Fruit fly (Drosophila melanogaster) whole organism, prepupa: ENCODE measurements around the gene CG11444.

Experiments
- Blimp-1 ChIP-seq: fragments of 200-800 bp; sonication (Bioruptor generic); optimal IDR thresholded peaks from 3 replicates; lab custom pipeline; 2017; ENCODE audit warnings: missing biosample characterization, missing genetic modification characterization, mild to moderate bottlenecking, moderate library complexity, missing genetic modification reagents
- CG11762 ChIP-seq: fragments of 200-800 bp; sonication (Bioruptor generic); optimal IDR thresholded peaks from 3 replicates; lab custom pipeline; 2016; ENCODE audit warnings: missing biosample characterization, missing genetic modification characterization; ENCODE audit not compliant: insufficient read depth
- CG11902 ChIP-seq: fragments of 200-800 bp; sonication (Bioruptor generic); optimal IDR thresholded peaks from 3 replicates; lab custom pipeline; 2016; ENCODE audit warnings: missing biosample characterization, missing genetic modification characterization
- CG15336 ChIP-seq: fragments of 200-800 bp; sonication (Bioruptor generic); IDR thresholded peaks from 2 replicates; pipeline ENCODE4 v1.3.6; 2022; ENCODE audit warnings: missing biosample characterization, missing genetic modification characterization
- CG1621 ChIP-seq: fragments of 200-800 bp; sonication (Bioruptor generic); optimal IDR thresholded peaks from 3 replicates; lab custom pipeline; 2018; ENCODE audit warnings: missing biosample characterization, mild to moderate bottlenecking, missing genetic modification characterization
- CG16779 ChIP-seq: fragments of 200-800 bp; sonication (Bioruptor generic); optimal IDR thresholded peaks from 3 replicates; lab custom pipeline; 2017; ENCODE audit warnings: missing biosample characterization, mild to moderate bottlenecking, missing genetic modification characterization
- CG3032 ChIP-seq: fragments of 200-800 bp; optimal IDR thresholded peaks from 2 replicates; lab custom pipeline; 2019; ENCODE audit warnings: missing biosample characterization, mild to moderate bottlenecking, missing genetic modification characterization, moderate library complexity
- CG31627 ChIP-seq: fragments of 200-800 bp; sonication (Bioruptor generic); optimal IDR thresholded peaks from 3 replicates; lab custom pipeline; 2016; ENCODE audit warnings: missing biosample characterization, missing genetic modification characterization
- CG32006 ChIP-seq: fragments of 200-800 bp; sonication (Bioruptor generic); optimal IDR thresholded peaks from 3 replicates; lab custom pipeline; 2017; ENCODE audit warnings: missing biosample characterization, mild to moderate bottlenecking, missing genetic modification characterization
- CG34406 ChIP-seq: fragments of 200-800 bp; sonication (Bioruptor generic); optimal IDR thresholded peaks from 3 replicates; lab custom pipeline; 2016; ENCODE audit warnings: missing biosample characterization, missing genetic modification characterization
- CG3919 ChIP-seq: fragments of 200-800 bp; sonication (Bioruptor generic); optimal IDR thresholded peaks from 3 replicates; lab custom pipeline; 2016; ENCODE audit warnings: missing biosample characterization, missing genetic modification characterization
- CG4318 ChIP-seq: fragments of 200-800 bp; sonication (Bioruptor generic); optimal IDR thresholded peaks from 3 replicates; lab custom pipeline; 2017; ENCODE audit warnings: missing biosample characterization, mild to moderate bottlenecking, missing genetic modification characterization
- CG6163 ChIP-seq: fragments of 200-800 bp; sonication (Bioruptor generic); IDR thresholded peaks from 3 replicates; pipeline ENCODE4 v1.3.6; 2022; ENCODE audit warnings: missing biosample characterization, missing genetic modification characterization
- CG6792 ChIP-seq: fragments of 200-800 bp; sonication (Bioruptor generic); optimal IDR thresholded peaks from 3 replicates; lab custom pipeline; 2016; ENCODE audit warnings: missing biosample characterization, missing genetic modification characterization
- CG6808 ChIP-seq: fragments of 200-800 bp; sonication (Bioruptor generic); optimal IDR thresholded peaks from 3 replicates; lab custom pipeline; 2017; ENCODE audit warnings: missing biosample characterization, missing genetic modification characterization, mild to moderate bottlenecking, moderate library complexity, missing genetic modification reagents
- CG8119 ChIP-seq: fragments of 200-800 bp; sonication (Bioruptor generic); IDR thresholded peaks from 3 replicates; pipeline ENCODE4 v1.3.6; 2022; ENCODE audit warnings: missing biosample characterization, missing genetic modification characterization
- CG8632 ChIP-seq: fragments of 200-800 bp; sonication (Bioruptor generic); optimal IDR thresholded peaks from 3 replicates; lab custom pipeline; 2016; ENCODE audit warnings: missing biosample characterization, missing genetic modification characterization
- Eip75B ChIP-seq: fragments of 200-800 bp; sonication (Bioruptor generic); optimal IDR thresholded peaks from 3 replicates; lab custom pipeline; 2016; ENCODE audit warnings: missing biosample characterization, missing genetic modification characterization
- Eip78C ChIP-seq: fragments of 200-800 bp; sonication (Bioruptor generic); peaks from one replicate; lab custom pipeline; 2016; ENCODE audit warnings: missing biosample characterization, missing genetic modification characterization
- Eip93F ChIP-seq: fragments of 200-800 bp; sonication (Bioruptor generic); optimal IDR thresholded peaks from 2 replicates; lab custom pipeline; 2016; ENCODE audit warnings: missing biosample characterization, mild to moderate bottlenecking, missing genetic modification characterization
- Ets96B ChIP-seq: fragments of 200-800 bp; optimal IDR thresholded peaks from 2 replicates; lab custom pipeline; 2019; ENCODE audit warnings: missing biosample characterization, mild to moderate bottlenecking, missing genetic modification characterization, moderate library complexity
- Hr39 ChIP-seq: fragments of 200-800 bp; sonication (Bioruptor generic); optimal IDR thresholded peaks from 2 replicates; lab custom pipeline; 2016; ENCODE audit warnings: missing biosample characterization, missing genetic modification characterization
- Lpt ChIP-seq: fragments of 200-800 bp; sonication (Bioruptor generic); optimal IDR thresholded peaks from 3 replicates; lab custom pipeline; 2016; ENCODE audit warnings: missing biosample characterization, missing genetic modification characterization
- Smox ChIP-seq: fragments of 200-800 bp; sonication (Bioruptor generic); optimal IDR thresholded peaks from 3 replicates; lab custom pipeline; 2016; ENCODE audit warnings: missing biosample characterization, missing genetic modification characterization
- Sox14 ChIP-seq: fragments of 200-800 bp; sonication (Bioruptor generic); optimal IDR thresholded peaks from 3 replicates; lab custom pipeline; 2016; ENCODE audit warnings: missing biosample characterization, missing genetic modification characterization
- Sox15 ChIP-seq: fragments of 200-800 bp; sonication (Bioruptor generic); optimal IDR thresholded peaks from 3 replicates; lab custom pipeline; 2016; ENCODE audit warnings: missing biosample characterization, missing genetic modification characterization
- achi ChIP-seq: fragments of 200-800 bp; sonication (Bioruptor generic); optimal IDR thresholded peaks from 3 replicates; lab custom pipeline; 2016; ENCODE audit warnings: missing biosample characterization, missing genetic modification characterization
- acj6 ChIP-seq: fragments of 200-800 bp; sonication (Bioruptor generic); optimal IDR thresholded peaks from 3 replicates; lab custom pipeline; 2016; ENCODE audit warnings: missing biosample characterization, missing genetic modification characterization
- eg ChIP-seq: fragments of 200-800 bp; sonication (Bioruptor generic); IDR thresholded peaks from 3 replicates; pipeline ENCODE4 v1.3.6; 2022; ENCODE audit warnings: missing biosample characterization, missing genetic modification characterization
- fd59A ChIP-seq: fragments of 200-800 bp; sonication (Bioruptor generic); optimal IDR thresholded peaks from 2 replicates; lab custom pipeline; 2017; ENCODE audit warnings: missing biosample characterization, mild to moderate bottlenecking, missing genetic modification characterization, missing genetic modification reagents
- fd85E ChIP-seq: fragments of 200-800 bp; sonication (Bioruptor generic); optimal IDR thresholded peaks from 3 replicates; lab custom pipeline; 2016; ENCODE audit warnings: missing biosample characterization, missing genetic modification characterization
- fkh ChIP-seq: fragments of 200-800 bp; sonication (Bioruptor generic); optimal IDR thresholded peaks from 3 replicates; lab custom pipeline; 2017; ENCODE audit warnings: missing biosample characterization, mild to moderate bottlenecking, missing genetic modification characterization, moderate library complexity
- net ChIP-seq: fragments of 200-800 bp; sonication (Bioruptor generic); optimal IDR thresholded peaks from 3 replicates; lab custom pipeline; 2016; ENCODE audit warnings: missing biosample characterization, missing genetic modification characterization
- pdm3 ChIP-seq: fragments of 200-800 bp; sonication (Bioruptor generic); optimal IDR thresholded peaks from 3 replicates; lab custom pipeline; 2016; ENCODE audit warnings: missing biosample characterization, missing genetic modification characterization
- spab ChIP-seq: fragments of 200-800 bp; sonication (Bioruptor generic); optimal IDR thresholded peaks from 2 replicates; lab custom pipeline; 2017; ENCODE audit warnings: missing biosample characterization, mild to moderate bottlenecking, missing genetic modification characterization, missing genetic modification reagents
- ss ChIP-seq, 2 experiments: fragments of 200-800 bp; sonication (Bioruptor generic); optimal IDR thresholded peaks; 2 replicates in 1 of 2; 3 replicates in 1 of 2; lab custom pipeline; 2017 to 2018; ENCODE audit warnings: mild to moderate bottlenecking in 2 of 2, missing biosample characterization in 2 of 2, missing genetic modification characterization in 2 of 2, moderate library complexity in 1 of 2
- svp ChIP-seq: fragments of 200-800 bp; sonication (Bioruptor generic); peaks from one replicate; lab custom pipeline; 2016; ENCODE audit warnings: missing biosample characterization, missing genetic modification characterization
- topi ChIP-seq: fragments of 200-800 bp; sonication (Bioruptor generic); optimal IDR thresholded peaks from 3 replicates; lab custom pipeline; 2016; ENCODE audit warnings: missing biosample characterization, missing genetic modification characterization
- vri ChIP-seq: fragments of 200-800 bp; sonication (Bioruptor generic); optimal IDR thresholded peaks from 3 replicates; lab custom pipeline; 2016; ENCODE audit warnings: missing biosample characterization, mild to moderate bottlenecking, missing genetic modification characterization

CG11444 gene

DNA sequence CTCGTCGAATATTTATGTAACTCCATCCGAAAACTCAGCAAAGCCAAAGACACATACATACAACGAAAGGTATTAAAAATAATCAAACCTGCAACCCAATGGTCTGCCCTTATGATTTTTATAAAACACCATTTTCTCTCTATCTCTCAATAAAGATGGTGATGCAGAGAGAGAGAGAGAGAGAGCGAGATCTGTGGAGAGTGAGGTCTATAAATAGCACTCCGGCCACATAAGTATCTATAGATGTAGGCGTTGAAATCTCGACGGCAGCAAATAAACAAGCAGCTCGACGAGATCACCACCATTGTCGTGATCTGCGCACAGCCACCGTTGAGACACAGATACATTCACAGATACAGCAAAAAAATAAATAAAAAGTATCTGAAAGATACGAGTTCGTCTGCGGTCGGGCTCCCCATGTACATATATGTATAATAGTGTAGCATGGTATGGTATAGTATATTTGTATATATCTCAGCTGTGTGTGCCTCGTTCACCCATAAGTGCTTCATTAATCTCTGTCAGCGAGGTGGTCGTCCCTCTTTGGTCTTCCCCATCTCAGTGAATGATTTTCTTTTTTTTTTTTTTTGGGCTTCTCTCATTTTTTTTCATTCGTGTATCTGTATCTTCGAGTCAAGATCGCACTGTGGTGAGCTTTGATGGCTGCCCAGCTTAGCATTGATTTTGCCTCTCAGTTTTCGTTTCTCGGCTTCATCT lies 42.4 kb upstream of the CG11444 start:
- no peak for TF ChIP-seq Ets96B (tag; lab: Kevin White, UChicago)
- TF ChIP-seq CG6792 (GFP tag; lab: Kevin White, UChicago) = no peak
- peak; percentile 23 for TF ChIP-seq CG6808 (GFP tag; lab: Kevin White, UChicago)
- TF ChIP-seq CG1621 = peak; percentile 7
- TF ChIP-seq CG4318 (GFP tag; lab: Kevin White, UChicago) = no peak
- peak; percentile 28 to 64 for TF ChIP-seq ss (GFP tag; optimal IDR thresholded peaks at IDR 0.05; lab: Kevin White, UChicago)
- TF ChIP-seq CG15336 (GFP tag; lab: Robert Waterston, UW) = 0 out of 2 replicates have a peak, but pooled peaks have one; percentile 16
- no peak for TF ChIP-seq CG3919 (GFP tag; lab: Kevin White, UChicago)
- TF ChIP-seq net (GFP tag; lab: Kevin White, UChicago) = no peak
- no peak for TF ChIP-seq pdm3 (GFP tag; lab: Kevin White, UChicago)
- 0 out of 3 replicates have a peak, but pooled peaks have one; percentile 37 for TF ChIP-seq CG6163 (GFP tag; lab: Robert Waterston, UW)
- TF ChIP-seq CG31627 (GFP tag; lab: Kevin White, UChicago) = no peak
- no peak for TF ChIP-seq CG11762 (GFP tag; lab: Kevin White, UChicago)
- peak; percentile 32 for TF ChIP-seq Eip78C
- TF ChIP-seq svp (GFP tag; lab: Kevin White, UChicago) = peak; percentile 77
- TF ChIP-seq CG34406 (GFP tag; lab: Kevin White, UChicago) = no peak
- TF ChIP-seq fkh (GFP tag; lab: Kevin White, UChicago) = peak; percentile 79

DNA sequence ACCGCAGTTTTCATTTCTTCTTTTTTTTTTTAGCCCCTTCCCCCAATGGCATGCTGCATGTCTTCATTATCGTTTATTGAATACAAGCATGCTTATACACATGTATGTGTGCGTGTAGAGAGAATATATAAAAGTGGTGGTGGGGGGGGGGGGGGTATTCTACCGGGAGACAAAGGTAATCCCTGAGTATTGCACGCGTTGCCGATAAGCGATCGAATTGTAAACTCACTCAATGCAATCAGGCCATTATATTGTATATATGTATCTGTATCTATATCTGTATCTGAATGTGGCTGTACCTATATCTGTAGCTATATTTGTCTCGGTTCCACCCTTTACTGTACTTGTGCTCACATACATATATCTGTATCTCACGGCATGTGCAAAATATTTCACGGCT lies 38.1 kb upstream of the CG11444 start:
- no peak for TF ChIP-seq achi (GFP tag; lab: Kevin White, UChicago)
- peak; percentile 56 for TF ChIP-seq svp (GFP tag; lab: Kevin White, UChicago)
- peak; percentile 45 for TF ChIP-seq Sox14 (GFP tag; lab: Kevin White, UChicago)

DNA sequence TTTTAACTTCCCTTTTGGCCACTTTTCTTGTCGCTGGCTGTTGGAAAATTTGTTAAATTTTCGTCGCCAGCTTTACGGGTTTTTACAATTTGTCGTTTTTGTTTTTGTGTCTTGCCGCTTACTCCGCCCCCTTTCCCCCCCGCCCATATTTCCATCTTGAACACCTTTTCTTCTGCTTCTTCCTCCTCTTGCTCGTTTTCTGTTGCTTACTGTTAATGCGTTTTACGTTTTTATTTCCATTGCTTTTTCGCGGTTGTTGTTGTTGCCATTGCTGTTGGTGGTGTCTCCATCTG lies 36.5 kb upstream of the CG11444 start:
- no peak for TF ChIP-seq svp (GFP tag; lab: Kevin White, UChicago)
- no peak for TF ChIP-seq Blimp-1 (GFP tag; lab: Kevin White, UChicago)
- no peak for TF ChIP-seq Sox15 (GFP tag; lab: Kevin White, UChicago)
- TF ChIP-seq CG11762 (GFP tag; lab: Kevin White, UChicago) = no peak
- TF ChIP-seq CG3032 (tag; lab: Kevin White, UChicago) = no peak
- TF ChIP-seq acj6 (GFP tag; lab: Kevin White, UChicago) = peak; percentile 2

DNA sequence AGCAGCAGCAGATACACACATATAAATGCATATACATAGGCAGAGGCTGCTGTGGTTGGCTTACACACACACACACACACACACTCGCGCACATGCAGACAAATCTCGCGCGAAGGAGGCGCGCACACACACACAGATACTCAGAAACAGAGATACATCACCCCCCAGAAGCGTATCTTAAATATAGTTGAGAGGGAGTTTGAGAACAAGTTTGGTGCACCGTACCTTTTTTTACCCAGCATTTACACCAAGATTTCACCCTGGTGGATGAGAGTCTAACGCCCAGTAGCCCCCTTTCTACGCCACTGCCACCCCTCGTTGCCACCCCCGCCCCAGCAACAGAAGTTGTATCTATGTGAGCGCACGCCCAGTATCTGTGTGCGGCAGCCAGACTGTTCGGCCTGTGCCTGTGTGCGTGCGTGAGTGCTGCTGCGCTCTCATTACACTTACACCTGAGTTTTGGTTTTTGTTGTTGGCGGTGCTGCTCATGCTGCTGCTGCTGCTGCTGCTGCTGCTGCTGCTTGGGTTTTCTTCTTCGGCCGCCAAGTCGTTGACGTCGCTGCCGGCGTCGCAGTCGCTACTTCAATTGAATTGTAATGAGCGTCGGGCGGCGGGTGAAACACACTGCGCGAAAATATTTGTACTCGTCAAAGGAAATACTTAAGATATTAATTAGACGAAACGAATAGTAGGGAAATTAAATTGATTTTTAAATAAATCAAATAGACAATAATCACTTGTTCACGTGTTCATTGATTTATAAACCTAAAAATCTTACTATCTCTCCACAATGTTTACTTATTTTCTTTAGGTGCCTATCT lies 36.0 kb upstream of the CG11444 start:
- TF ChIP-seq Eip78C (peak; percentile 90), CG8119 (GFP tag; lab: Robert Waterston, UW) (peak; percentile 91), acj6 (GFP tag; lab: Kevin White, UChicago) (peak; percentile 90), Hr39 (GFP tag; lab: Kevin White, UChicago) (peak; percentile 86), CG16779 (tag; lab: Kevin White, UChicago) (peak; percentile 84), CG4318 (GFP tag; lab: Kevin White, UChicago) (peak; percentile 93), CG6792 (GFP tag; lab: Kevin White, UChicago) (peak; percentile 97), Smox (GFP tag; lab: Kevin White, UChicago) (peak; percentile 67), Lpt (peak; percentile 86), CG8632 (GFP tag; lab: Kevin White, UChicago) (peak; percentile 90), Eip75B (GFP tag; lab: Kevin White, UChicago) (peak; percentile 60), vri (GFP tag; lab: Kevin White, UChicago) (peak; percentile 17), CG1621 (peak; percentile 95), ss (GFP tag; optimal IDR thresholded peaks at IDR 0.05; lab: Kevin White, UChicago) (peak; percentile 82 to 85), CG32006 (GFP tag; lab: Kevin White, UChicago) (peak; percentile 93), CG31627 (GFP tag; lab: Kevin White, UChicago) (peak; percentile 84), CG6163 (GFP tag; lab: Robert Waterston, UW) (peak; percentile 98), CG11762 (GFP tag; lab: Kevin White, UChicago) (peak; percentile 89), CG3032 (tag; lab: Kevin White, UChicago) (peak; percentile 93), CG3919 (GFP tag; lab: Kevin White, UChicago) (peak; percentile 95), eg (GFP tag; lab: Robert Waterston, UW) (peak; percentile 98), fd59A (peak; percentile 93), svp (GFP tag; lab: Kevin White, UChicago) (peak; percentile 86), Ets96B (tag; lab: Kevin White, UChicago) (peak; percentile 92), Eip93F (no peak), spab (GFP tag; lab: Kevin White, UChicago) (peak; percentile 86), CG6808 (GFP tag; lab: Kevin White, UChicago) (peak; percentile 83), achi (GFP tag; lab: Kevin White, UChicago) (peak; percentile 92), CG11902 (GFP tag; lab: Kevin White, UChicago) (peak; percentile 98), CG15336 (GFP tag; lab: Robert Waterston, UW) (peak; percentile 89), topi (GFP tag; lab: Kevin White, UChicago) (peak; percentile 74), Sox15 (GFP tag; lab: Kevin White, UChicago) (peak; percentile 96), fd85E (GFP tag; lab: Kevin White, UChicago) (peak; percentile 83)
